Worm (Caenorhabditis elegans) whole organism, L3 larva: Measurements from ENCODE around the gene sox-2.

Experiments
- R02D3.7 ChIP-seq: fragments of 150-350 bp; optimal IDR thresholded peaks from 2 replicates; lab custom pipeline; 2014; ENCODE audit warnings: missing biosample characterization, missing genetic modification characterization
- ZK546.5 ChIP-seq: sonication (generic microtip); optimal IDR thresholded peaks from 2 replicates; lab custom pipeline; 2017; ENCODE audit warnings: missing biosample characterization, missing genetic modification characterization
- aly-2 ChIP-seq: fragments of 150-350 bp; optimal IDR thresholded peaks from 2 replicates; lab custom pipeline; 2014; ENCODE audit warnings: missing biosample characterization, missing genetic modification characterization
- ceh-16 ChIP-seq: sonication (generic microtip); optimal IDR thresholded peaks from 2 replicates; lab custom pipeline; 2017; ENCODE audit warnings: missing biosample characterization, missing genetic modification characterization
- ceh-28 ChIP-seq: fragments of 150-350 bp; optimal IDR thresholded peaks from 2 replicates; lab custom pipeline; 2014; ENCODE audit warnings: missing biosample characterization, missing genetic modification reagents, missing genetic modification characterization
- ceh-82 ChIP-seq: fragments of 150-350 bp; optimal IDR thresholded peaks from 2 replicates; lab custom pipeline; 2014; ENCODE audit warnings: missing biosample characterization, missing genetic modification characterization
- daf-12 ChIP-seq: fragments of 150-350 bp; optimal IDR thresholded peaks from 2 replicates; lab custom pipeline; 2014; ENCODE audit warnings: missing biosample characterization, missing genetic modification reagents, missing genetic modification characterization
- egl-5 ChIP-seq: fragments of 150-350 bp; optimal IDR thresholded peaks from 2 replicates; lab custom pipeline; 2017; ENCODE audit warnings: missing biosample characterization, missing genetic modification reagents, missing genetic modification characterization, inconsistent platforms
- elt-2 ChIP-seq: sonication (generic microtip); optimal IDR thresholded peaks from 2 replicates; lab custom pipeline; 2016; ENCODE audit warnings: missing genetic modification reagents, mild to moderate bottlenecking, missing genetic modification characterization, missing compliant biosample characterization
- elt-3 ChIP-seq, 3 experiments: fragments of 150-350 bp in 1 of 3; sonication (generic microtip) in 2 of 3; optimal IDR thresholded peaks; 2 replicates in 2 of 3; 4 replicates in 1 of 3; lab custom pipeline; 2014 to 2017; ENCODE audit warnings: missing biosample characterization in 3 of 3, missing genetic modification characterization in 3 of 3
- eor-1 ChIP-seq, 2 experiments: fragments of 150-350 bp; optimal IDR thresholded peaks; 2 replicates each; lab custom pipeline; 2014 to 2018; ENCODE audit warnings: missing biosample characterization in 2 of 2, missing genetic modification characterization in 2 of 2
- fkh-10 ChIP-seq: sonication (generic microtip); optimal IDR thresholded peaks from 2 replicates; lab custom pipeline; 2017; ENCODE audit warnings: missing biosample characterization, missing genetic modification reagents, missing genetic modification characterization
- fkh-2 ChIP-seq: fragments of 150-350 bp; optimal IDR thresholded peaks from 2 replicates; lab custom pipeline; 2014; ENCODE audit warnings: missing biosample characterization, missing genetic modification reagents, missing genetic modification characterization
- fos-1 ChIP-seq: fragments of 150-350 bp; optimal IDR thresholded peaks from 2 replicates; lab custom pipeline; 2014; ENCODE audit warnings: missing biosample characterization, missing genetic modification characterization
- hmg-11 ChIP-seq: sonication (generic microtip); optimal IDR thresholded peaks from 2 replicates; lab custom pipeline; 2016; ENCODE audit warnings: missing genetic modification characterization, missing compliant biosample characterization
- lin-15B ChIP-seq: fragments of 150-350 bp; optimal IDR thresholded peaks from 2 replicates; lab custom pipeline; 2014; ENCODE audit warnings: missing biosample characterization, missing genetic modification characterization
- mml-1 ChIP-seq: fragments of 150-350 bp; sonication (generic microtip); optimal IDR thresholded peaks from 3 replicates; lab custom pipeline; 2014; ENCODE audit warnings: missing biosample characterization, missing genetic modification characterization
- nfya-1 ChIP-seq: sonication (generic microtip); optimal IDR thresholded peaks from 2 replicates; lab custom pipeline; 2017; ENCODE audit warnings: missing genetic modification characterization, mild to moderate bottlenecking, missing compliant biosample characterization, antibody characterized with exemption, moderate library complexity; ENCODE audit not compliant: insufficient read depth
- nhr-11 ChIP-seq: fragments of 150-350 bp; optimal IDR thresholded peaks from 2 replicates; lab custom pipeline; 2014; ENCODE audit warnings: missing biosample characterization, missing genetic modification characterization
- nhr-23 ChIP-seq: fragments of 150-350 bp; optimal IDR thresholded peaks from 2 replicates; lab custom pipeline; 2014; ENCODE audit warnings: missing biosample characterization, missing genetic modification reagents, missing genetic modification characterization
- nhr-25 ChIP-seq: sonication (generic microtip); optimal IDR thresholded peaks from 2 replicates; lab custom pipeline; 2017; ENCODE audit warnings: missing biosample characterization, missing genetic modification characterization
- nhr-67 ChIP-seq: fragments of 150-350 bp; optimal IDR thresholded peaks from 2 replicates; lab custom pipeline; 2014; ENCODE audit warnings: missing biosample characterization, missing genetic modification characterization
- nhr-77 ChIP-seq: fragments of 150-350 bp; optimal IDR thresholded peaks from 2 replicates; lab custom pipeline; 2014; ENCODE audit warnings: missing biosample characterization, missing genetic modification characterization
- pha-4 ChIP-seq: fragments of 150-350 bp; optimal IDR thresholded peaks from 2 replicates; lab custom pipeline; 2014; ENCODE audit warnings: missing biosample characterization, missing genetic modification reagents, missing genetic modification characterization
- pqm-1 ChIP-seq: fragments of 150-350 bp; optimal IDR thresholded peaks from 2 replicates; lab custom pipeline; 2017; ENCODE audit warnings: missing biosample characterization, missing genetic modification characterization, inconsistent platforms
- sea-2 ChIP-seq: fragments of 150-350 bp; sonication (generic microtip); optimal IDR thresholded peaks from 4 replicates; lab custom pipeline; 2014; ENCODE audit warnings: missing biosample characterization, missing genetic modification reagents, missing genetic modification characterization
- skn-1 ChIP-seq: fragments of 150-350 bp; optimal IDR thresholded peaks from 2 replicates; lab custom pipeline; 2014; ENCODE audit warnings: missing biosample characterization, missing genetic modification characterization
- tbx-2 ChIP-seq: sonication (generic microtip); optimal IDR thresholded peaks from 2 replicates; lab custom pipeline; 2016; ENCODE audit warnings: mild to moderate bottlenecking, missing genetic modification characterization, missing compliant biosample characterization
- unc-39 ChIP-seq: sonication (generic microtip); optimal IDR thresholded peaks from 4 replicates; lab custom pipeline; 2017; ENCODE audit warnings: missing biosample characterization, missing genetic modification characterization
- unc-62 ChIP-seq: fragments of 150-350 bp; sonication (generic microtip); optimal IDR thresholded peaks from 4 replicates; lab custom pipeline; 2014; ENCODE audit warnings: missing biosample characterization, missing genetic modification reagents, missing genetic modification characterization
- zag-1 ChIP-seq: fragments of 150-350 bp; optimal IDR thresholded peaks from 2 replicates; lab custom pipeline; 2014; ENCODE audit warnings: missing biosample characterization, missing genetic modification characterization
- ztf-4 ChIP-seq: fragments of 150-350 bp; optimal IDR thresholded peaks from 2 replicates; lab custom pipeline; 2014; ENCODE audit warnings: missing biosample characterization, missing genetic modification characterization

sox-2 gene

DNA sequence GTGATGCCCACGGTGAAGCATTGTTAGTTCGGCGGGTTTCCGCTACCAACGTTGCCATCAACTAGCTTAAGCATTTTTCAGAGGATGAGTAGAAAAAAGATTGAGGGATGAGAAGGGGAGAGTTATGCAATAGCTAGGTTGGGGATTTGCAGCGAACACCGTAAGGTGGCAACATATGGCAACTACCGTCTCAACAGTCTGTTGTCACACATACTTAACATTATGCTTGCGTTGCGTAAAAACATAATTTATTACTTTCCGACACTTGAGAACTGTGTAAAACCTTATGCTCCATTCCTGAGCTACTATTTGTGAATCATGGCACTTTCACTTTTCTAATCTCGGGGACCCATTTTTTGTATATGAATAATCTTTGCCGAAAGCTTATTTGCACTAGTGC, 3.1 kb upstream of the sox-2 start:
- TF ChIP-seq nhr-67 (no peak), eor-1 (tag; optimal IDR thresholded peaks at IDR 0.05; lab: Kevin White, UChicago) (no peak), elt-3 (tag; optimal IDR thresholded peaks at IDR 0.05; lab: Kevin White, UChicago) (no peak), zag-1 (tag; lab: Kevin White, UChicago) (no peak), ceh-82 (tag; lab: Kevin White, UChicago) (no peak), R02D3.7 (tag; lab: Kevin White, UChicago) (no peak), nhr-11 (tag; lab: Kevin White, UChicago) (no peak)
- TF ChIP-seq, all 47 proteins: peak for 0

DNA sequence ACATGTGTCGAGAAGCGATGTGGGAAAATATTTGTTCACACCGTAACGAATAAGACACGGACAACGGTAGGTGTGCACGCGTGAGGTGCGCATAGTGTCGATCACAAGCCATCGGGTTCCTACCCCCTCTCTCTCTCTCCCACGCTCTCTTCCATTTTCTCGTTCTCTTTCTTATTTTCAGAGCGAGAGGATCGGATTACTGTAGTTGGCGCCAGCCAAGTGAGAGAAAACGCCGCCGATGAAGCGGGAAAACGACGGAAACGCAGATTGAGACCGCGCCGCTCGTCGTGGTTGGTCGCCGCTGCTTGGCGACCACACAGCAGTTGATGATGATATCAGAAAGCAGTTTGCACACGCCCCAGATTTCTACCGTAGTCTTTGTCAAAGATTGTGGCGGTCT, 853 bp upstream of the sox-2 start:
- TF ChIP-seq fkh-2 (tag; lab: Kevin White, UChicago) (no peak), nfya-1 (tag; lab: Kevin White, UChicago) (peak; percentile 92), mml-1 (tag; lab: Kevin White, UChicago) (no peak), nhr-25 (tag; lab: Kevin White, UChicago) (no peak), hmg-11 (tag; lab: Kevin White, UChicago) (no peak), lin-15B (tag; lab: Kevin White, UChicago) (no peak)
- TF ChIP-seq, all 47 proteins: peak for 1

- TF ChIP-seq skn-1 (tag; lab: Kevin White, UChicago) = no peak
- no peak for TF ChIP-seq R02D3.7 (tag; lab: Kevin White, UChicago)
- TF ChIP-seq elt-3 (tag; optimal IDR thresholded peaks at IDR 0.05; lab: Kevin White, UChicago) = no peak
- no peak for TF ChIP-seq elt-2 (tag; lab: Kevin White, UChicago)
- no peak for TF ChIP-seq tbx-2
- TF ChIP-seq pha-4 (tag; lab: Kevin White, UChicago) = peak; percentile 7
- TF ChIP-seq nfya-1 (tag; lab: Kevin White, UChicago) = peak; percentile 93
- TF ChIP-seq ztf-4 = no peak
- TF ChIP-seq ZK546.5 (tag; lab: Kevin White, UChicago) = no peak
- no peak for TF ChIP-seq ceh-82 (tag; lab: Kevin White, UChicago)
- no peak for TF ChIP-seq hmg-11 (tag; lab: Kevin White, UChicago)
- TF ChIP-seq nhr-23 = no peak
- no peak for TF ChIP-seq daf-12 (tag; lab: Kevin White, UChicago)
- TF ChIP-seq eor-1 (tag; optimal IDR thresholded peaks at IDR 0.05; lab: Kevin White, UChicago) = no peak
- TF ChIP-seq nhr-77 (tag; lab: Kevin White, UChicago) = no peak
- no peak for TF ChIP-seq fkh-10
- TF ChIP-seq nhr-11 (tag; lab: Kevin White, UChicago) = no peak
- TF ChIP-seq, all 47 proteins: peak for 2
These were observed 3.0 kb downstream of the sox-2 start for ce11 chrX:7460516-7460915.

- TF ChIP-seq nhr-77 (tag; lab: Kevin White, UChicago) (no peak), fkh-10 (peak; percentile 22), sea-2 (no peak), pqm-1 (no peak), ceh-16 (tag; lab: Kevin White, UChicago) (no peak), daf-12 (tag; lab: Kevin White, UChicago) (no peak), nfya-1 (tag; lab: Kevin White, UChicago) (peak; percentile 50), unc-62 (GFP tag; lab: Kevin White, UChicago) (no peak)
These were observed 6.3 kb downstream of the sox-2 start for ce11 chrX:7457154-7457674.

ce11 chrX:7455960-7456359, 7.6 kb downstream of the sox-2 start:
- no peak for TF ChIP-seq nhr-11 (tag; lab: Kevin White, UChicago)
- no peak for TF ChIP-seq eor-1 (tag; optimal IDR thresholded peaks at IDR 0.05; lab: Kevin White, UChicago)
- TF ChIP-seq daf-12 (tag; lab: Kevin White, UChicago) = no peak
- TF ChIP-seq tbx-2 = no peak
- TF ChIP-seq ZK546.5 (tag; lab: Kevin White, UChicago) = no peak
- TF ChIP-seq fos-1 = no peak
- TF ChIP-seq ceh-16 (tag; lab: Kevin White, UChicago) = no peak
- TF ChIP-seq R02D3.7 (tag; lab: Kevin White, UChicago) = no peak
- no peak for TF ChIP-seq egl-5
- no peak for TF ChIP-seq fkh-2 (tag; lab: Kevin White, UChicago)
- TF ChIP-seq mml-1 (tag; lab: Kevin White, UChicago) = no peak
- no peak for TF ChIP-seq sea-2
- TF ChIP-seq unc-39 (tag; lab: Kevin White, UChicago) = no peak
- TF ChIP-seq aly-2 (tag; lab: Kevin White, UChicago) = no peak
- no peak for TF ChIP-seq elt-3 (tag; optimal IDR thresholded peaks at IDR 0.05; lab: Kevin White, UChicago)
- TF ChIP-seq skn-1 (tag; lab: Kevin White, UChicago) = no peak
- TF ChIP-seq fkh-10 = no peak
- no peak for TF ChIP-seq lin-15B (tag; lab: Kevin White, UChicago)
- TF ChIP-seq nhr-77 (tag; lab: Kevin White, UChicago) = no peak
- no peak for TF ChIP-seq ceh-28 (tag; lab: Kevin White, UChicago)
